Worm (Caenorhabditis elegans) whole organism, late embryonic: ENCODE results near the gene Y48A6C.4.

Experiments
- C08G9.2 ChIP-seq: sonication (generic microtip); optimal IDR thresholded peaks from 2 replicates; lab custom pipeline; 2016; ENCODE audit warnings: mild to moderate bottlenecking, missing genetic modification characterization, moderate library complexity, missing compliant biosample characterization
- ahr-1 ChIP-seq: sonication (generic microtip); optimal IDR thresholded peaks from 2 replicates; lab custom pipeline; 2016; ENCODE audit warnings: missing genetic modification characterization, missing compliant biosample characterization
- ama-1 ChIP-seq: fragments of 150-350 bp; optimal IDR thresholded peaks from 2 replicates; lab custom pipeline; 2014
- lim-6 ChIP-seq: sonication (generic microtip); optimal IDR thresholded peaks from 2 replicates; lab custom pipeline; 2016; ENCODE audit warnings: missing genetic modification characterization, missing compliant biosample characterization
- nfya-1 ChIP-seq: sonication (generic microtip); optimal IDR thresholded peaks from 2 replicates; lab custom pipeline; 2017; ENCODE audit warnings: missing genetic modification characterization, mild to moderate bottlenecking, missing compliant biosample characterization, antibody characterized with exemption, moderate library complexity
- pha-4 ChIP-seq: fragments of 150-350 bp; optimal IDR thresholded peaks from 2 replicates; lab custom pipeline; 2018; ENCODE audit warnings: missing biosample characterization, missing genetic modification reagents, missing genetic modification characterization
- unc-86 ChIP-seq: sonication (generic microtip); optimal IDR thresholded peaks from 2 replicates; lab custom pipeline; 2016; ENCODE audit warnings: missing genetic modification characterization, missing compliant biosample characterization
- zip-5 ChIP-seq: sonication (generic microtip); optimal IDR thresholded peaks from 2 replicates; lab custom pipeline; 2016; ENCODE audit warnings: missing genetic modification characterization, missing compliant biosample characterization
- ztf-16 ChIP-seq: sonication (generic microtip); optimal IDR thresholded peaks from 2 replicates; lab custom pipeline; 2017; ENCODE audit warnings: missing genetic modification characterization, missing compliant biosample characterization

- TF ChIP-seq C08G9.2 (tag; lab: Kevin White, UChicago) (no peak), ama-1 (lab: Kevin White, UChicago) (no peak), unc-86 (tag; lab: Kevin White, UChicago) (no peak), pha-4 (tag; lab: Kevin White, UChicago) (no peak), zip-5 (no peak), nfya-1 (tag; lab: Kevin White, UChicago) (no peak), ztf-16 (no peak), lim-6 (no peak), ahr-1 (no peak)
These were observed 9.8 kb downstream of the Y48A6C.4 start for ce11 chrIII:11129363-11129762.
